Worm (Caenorhabditis elegans): ENCODE data around the gene Y38A10A.2.

DNA sequence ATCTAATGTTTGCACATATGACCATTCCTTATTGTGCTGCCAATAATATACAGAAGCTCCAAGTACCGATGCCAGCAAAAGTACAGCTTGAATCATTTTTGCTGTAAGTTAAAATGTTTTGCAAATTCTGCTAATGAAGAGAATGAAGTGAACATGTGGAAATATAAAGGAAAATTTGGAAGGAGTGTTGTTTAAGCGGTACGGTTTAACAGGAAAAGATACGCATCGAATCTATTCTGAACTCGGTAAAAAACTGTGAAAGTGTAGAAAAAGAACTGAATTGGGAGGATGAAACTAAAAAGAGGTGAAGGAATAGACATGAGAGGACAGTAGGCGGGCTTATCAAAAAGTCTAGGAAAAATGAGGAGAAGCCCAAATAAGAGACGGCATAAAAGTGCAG is at the start of gene Y38A10A.2:
- no peak for TF ChIP-seq fkh-10 (GFP tag; optimal IDR thresholded peaks at IDR 0.05)
- no peak for TF ChIP-seq fax-1 (tag; optimal IDR thresholded peaks at IDR 0.05)

Data from whole organism, late embryonic.